Fruit fly (Drosophila melanogaster) whole organism, prepupa: Measurements from ENCODE around the gene CG4686.
A peak's percentile ranks its signal among the peaks of the same experiment; 100 is the strongest.

Source experiments
- Blimp-1 ChIP-seq: fragments of 200-800 bp; sonication (Bioruptor generic); optimal IDR thresholded peaks from 3 replicates; lab custom pipeline; 2017; ENCODE audit warnings: missing biosample characterization, missing genetic modification characterization, mild to moderate bottlenecking, moderate library complexity, missing genetic modification reagents
- CG10631 ChIP-seq: fragments of 200-800 bp; sonication (Bioruptor generic); optimal IDR thresholded peaks from 2 replicates; lab custom pipeline; 2016; ENCODE audit warnings: missing biosample characterization, missing genetic modification characterization
- CG11294 ChIP-seq: fragments of 200-800 bp; sonication (Bioruptor generic); IDR thresholded peaks from 2 replicates; pipeline ENCODE4 v1.3.6; 2022; ENCODE audit warnings: missing biosample characterization, missing genetic modification characterization
- CG15336 ChIP-seq: fragments of 200-800 bp; sonication (Bioruptor generic); IDR thresholded peaks from 2 replicates; pipeline ENCODE4 v1.3.6; 2022; ENCODE audit warnings: missing biosample characterization, missing genetic modification characterization
- CG1621 ChIP-seq: fragments of 200-800 bp; sonication (Bioruptor generic); optimal IDR thresholded peaks from 3 replicates; lab custom pipeline; 2018; ENCODE audit warnings: missing biosample characterization, mild to moderate bottlenecking, missing genetic modification characterization
- CG3032 ChIP-seq: fragments of 200-800 bp; optimal IDR thresholded peaks from 2 replicates; lab custom pipeline; 2019; ENCODE audit warnings: missing biosample characterization, mild to moderate bottlenecking, missing genetic modification characterization, moderate library complexity
- CG32006 ChIP-seq: fragments of 200-800 bp; sonication (Bioruptor generic); optimal IDR thresholded peaks from 3 replicates; lab custom pipeline; 2017; ENCODE audit warnings: missing biosample characterization, mild to moderate bottlenecking, missing genetic modification characterization
- CG34406 ChIP-seq: fragments of 200-800 bp; sonication (Bioruptor generic); optimal IDR thresholded peaks from 3 replicates; lab custom pipeline; 2016; ENCODE audit warnings: missing biosample characterization, missing genetic modification characterization
- CG3919 ChIP-seq: fragments of 200-800 bp; sonication (Bioruptor generic); optimal IDR thresholded peaks from 3 replicates; lab custom pipeline; 2016; ENCODE audit warnings: missing biosample characterization, missing genetic modification characterization
- CG4318 ChIP-seq: fragments of 200-800 bp; sonication (Bioruptor generic); optimal IDR thresholded peaks from 3 replicates; lab custom pipeline; 2017; ENCODE audit warnings: missing biosample characterization, mild to moderate bottlenecking, missing genetic modification characterization
- CG6163 ChIP-seq: fragments of 200-800 bp; sonication (Bioruptor generic); IDR thresholded peaks from 3 replicates; pipeline ENCODE4 v1.3.6; 2022; ENCODE audit warnings: missing biosample characterization, missing genetic modification characterization
- CG6792 ChIP-seq: fragments of 200-800 bp; sonication (Bioruptor generic); optimal IDR thresholded peaks from 3 replicates; lab custom pipeline; 2016; ENCODE audit warnings: missing biosample characterization, missing genetic modification characterization
- CG6808 ChIP-seq: fragments of 200-800 bp; sonication (Bioruptor generic); optimal IDR thresholded peaks from 3 replicates; lab custom pipeline; 2017; ENCODE audit warnings: missing biosample characterization, missing genetic modification characterization, mild to moderate bottlenecking, moderate library complexity, missing genetic modification reagents
- CG6854 ChIP-seq: fragments of 200-800 bp; sonication (Bioruptor generic); optimal IDR thresholded peaks from 2 replicates; lab custom pipeline; 2017; ENCODE audit warnings: missing biosample characterization, mild to moderate bottlenecking, missing genetic modification characterization
- CG7368 ChIP-seq: fragments of 200-800 bp; sonication (Bioruptor generic); optimal IDR thresholded peaks from 3 replicates; lab custom pipeline; 2016; ENCODE audit warnings: missing biosample characterization, missing genetic modification characterization
- CG8119 ChIP-seq: fragments of 200-800 bp; sonication (Bioruptor generic); IDR thresholded peaks from 3 replicates; pipeline ENCODE4 v1.3.6; 2022; ENCODE audit warnings: missing biosample characterization, missing genetic modification characterization
- CG8319 ChIP-seq: fragments of 200-800 bp; sonication (Bioruptor generic); optimal IDR thresholded peaks from 3 replicates; lab custom pipeline; 2016; ENCODE audit warnings: missing biosample characterization, missing genetic modification characterization
- CG8632 ChIP-seq: fragments of 200-800 bp; sonication (Bioruptor generic); optimal IDR thresholded peaks from 3 replicates; lab custom pipeline; 2016; ENCODE audit warnings: missing biosample characterization, missing genetic modification characterization
- CG9139 ChIP-seq: fragments of 200-800 bp; sonication (Bioruptor generic); optimal IDR thresholded peaks from 3 replicates; lab custom pipeline; 2017; ENCODE audit warnings: missing biosample characterization, mild to moderate bottlenecking, missing genetic modification characterization
- Eip75B ChIP-seq: fragments of 200-800 bp; sonication (Bioruptor generic); optimal IDR thresholded peaks from 3 replicates; lab custom pipeline; 2016; ENCODE audit warnings: missing biosample characterization, missing genetic modification characterization
- Eip93F ChIP-seq: fragments of 200-800 bp; sonication (Bioruptor generic); optimal IDR thresholded peaks from 2 replicates; lab custom pipeline; 2016; ENCODE audit warnings: missing biosample characterization, mild to moderate bottlenecking, missing genetic modification characterization
- Ets21C ChIP-seq: fragments of 200-800 bp; sonication (Bioruptor generic); optimal IDR thresholded peaks from 3 replicates; lab custom pipeline; 2016; ENCODE audit warnings: missing biosample characterization, missing genetic modification characterization
- Ets96B ChIP-seq: fragments of 200-800 bp; optimal IDR thresholded peaks from 2 replicates; lab custom pipeline; 2019; ENCODE audit warnings: missing biosample characterization, mild to moderate bottlenecking, missing genetic modification characterization, moderate library complexity
- Gug ChIP-seq: fragments of 200-800 bp; sonication (Bioruptor generic); IDR thresholded peaks from 2 replicates; pipeline ENCODE4 v1.3.6; 2022; ENCODE audit warnings: missing biosample characterization, missing genetic modification characterization
- Hr38 ChIP-seq: sonication (Bioruptor generic); optimal IDR thresholded peaks from 2 replicates; lab custom pipeline; 2016; ENCODE audit warnings: missing biosample characterization, missing genetic modification characterization
- Hr39 ChIP-seq: fragments of 200-800 bp; sonication (Bioruptor generic); optimal IDR thresholded peaks from 2 replicates; lab custom pipeline; 2016; ENCODE audit warnings: missing biosample characterization, missing genetic modification characterization
- Hr4 ChIP-seq: fragments of 200-800 bp; sonication (Bioruptor generic); optimal IDR thresholded peaks from 3 replicates; lab custom pipeline; 2016; ENCODE audit warnings: missing biosample characterization, missing genetic modification characterization
- Lpt ChIP-seq: fragments of 200-800 bp; sonication (Bioruptor generic); optimal IDR thresholded peaks from 3 replicates; lab custom pipeline; 2016; ENCODE audit warnings: missing biosample characterization, missing genetic modification characterization
- Met ChIP-seq: fragments of 200-800 bp; sonication (Bioruptor generic); optimal IDR thresholded peaks from 3 replicates; lab custom pipeline; 2016; ENCODE audit warnings: missing biosample characterization, missing genetic modification characterization
- Smox ChIP-seq: fragments of 200-800 bp; sonication (Bioruptor generic); optimal IDR thresholded peaks from 3 replicates; lab custom pipeline; 2016; ENCODE audit warnings: missing biosample characterization, missing genetic modification characterization
- Sox102F ChIP-seq: fragments of 200-800 bp; sonication (Bioruptor generic); optimal IDR thresholded peaks from 2 replicates; lab custom pipeline; 2016; ENCODE audit warnings: missing biosample characterization, mild to moderate bottlenecking, missing genetic modification characterization
- Sox14 ChIP-seq: fragments of 200-800 bp; sonication (Bioruptor generic); optimal IDR thresholded peaks from 3 replicates; lab custom pipeline; 2016; ENCODE audit warnings: missing biosample characterization, missing genetic modification characterization
- Sox15 ChIP-seq: fragments of 200-800 bp; sonication (Bioruptor generic); optimal IDR thresholded peaks from 3 replicates; lab custom pipeline; 2016; ENCODE audit warnings: missing biosample characterization, missing genetic modification characterization
- achi ChIP-seq: fragments of 200-800 bp; sonication (Bioruptor generic); optimal IDR thresholded peaks from 3 replicates; lab custom pipeline; 2016; ENCODE audit warnings: missing biosample characterization, missing genetic modification characterization
- acj6 ChIP-seq: fragments of 200-800 bp; sonication (Bioruptor generic); optimal IDR thresholded peaks from 3 replicates; lab custom pipeline; 2016; ENCODE audit warnings: missing biosample characterization, missing genetic modification characterization
- cyc ChIP-seq: fragments of 200-800 bp; sonication (Bioruptor generic); optimal IDR thresholded peaks from 3 replicates; lab custom pipeline; 2016; ENCODE audit warnings: missing biosample characterization, missing genetic modification characterization
- dac ChIP-seq: fragments of 200-800 bp; sonication (Bioruptor generic); optimal IDR thresholded peaks from 2 replicates; lab custom pipeline; 2017; ENCODE audit warnings: missing biosample characterization, mild to moderate bottlenecking, missing genetic modification characterization
- dsx ChIP-seq: fragments of 200-800 bp; optimal IDR thresholded peaks from 3 replicates; lab custom pipeline; 2019; ENCODE audit warnings: missing biosample characterization, mild to moderate bottlenecking, missing genetic modification characterization, moderate library complexity; ENCODE audit not compliant: poor library complexity, severe bottlenecking
- fd59A ChIP-seq: fragments of 200-800 bp; sonication (Bioruptor generic); optimal IDR thresholded peaks from 2 replicates; lab custom pipeline; 2017; ENCODE audit warnings: missing biosample characterization, mild to moderate bottlenecking, missing genetic modification characterization, missing genetic modification reagents
- fd85E ChIP-seq: fragments of 200-800 bp; sonication (Bioruptor generic); optimal IDR thresholded peaks from 3 replicates; lab custom pipeline; 2016; ENCODE audit warnings: missing biosample characterization, missing genetic modification characterization
- lz ChIP-seq: fragments of 200-800 bp; sonication (Bioruptor generic); optimal IDR thresholded peaks from 3 replicates; lab custom pipeline; 2016; ENCODE audit warnings: missing biosample characterization, missing genetic modification characterization
- net ChIP-seq: fragments of 200-800 bp; sonication (Bioruptor generic); optimal IDR thresholded peaks from 3 replicates; lab custom pipeline; 2016; ENCODE audit warnings: missing biosample characterization, missing genetic modification characterization
- salr ChIP-seq, 2 experiments: fragments of 200-800 bp; sonication (Bioruptor generic); optimal IDR thresholded peaks; 3 replicates each; lab custom pipeline; 2016 to 2018; ENCODE audit warnings: missing biosample characterization in 2 of 2, missing genetic modification characterization in 2 of 2, mild to moderate bottlenecking in 1 of 2
- spab ChIP-seq: fragments of 200-800 bp; sonication (Bioruptor generic); optimal IDR thresholded peaks from 2 replicates; lab custom pipeline; 2017; ENCODE audit warnings: missing biosample characterization, mild to moderate bottlenecking, missing genetic modification characterization, missing genetic modification reagents
- ss ChIP-seq, 2 experiments: fragments of 200-800 bp; sonication (Bioruptor generic); optimal IDR thresholded peaks; 2 replicates in 1 of 2; 3 replicates in 1 of 2; lab custom pipeline; 2017 to 2018; ENCODE audit warnings: mild to moderate bottlenecking in 2 of 2, missing biosample characterization in 2 of 2, missing genetic modification characterization in 2 of 2, moderate library complexity in 1 of 2
- topi ChIP-seq: fragments of 200-800 bp; sonication (Bioruptor generic); optimal IDR thresholded peaks from 3 replicates; lab custom pipeline; 2016; ENCODE audit warnings: missing biosample characterization, missing genetic modification characterization
- vri ChIP-seq: fragments of 200-800 bp; sonication (Bioruptor generic); optimal IDR thresholded peaks from 3 replicates; lab custom pipeline; 2016; ENCODE audit warnings: missing biosample characterization, mild to moderate bottlenecking, missing genetic modification characterization

Gene CG4686

dm6 chr3R:19905932-19906439 lies 41.7 kb downstream of the CG4686 start (continued):
- peak; percentile 87 for TF ChIP-seq Eip75B (GFP tag; lab: Kevin White, UChicago)
- peak; percentile 86 for TF ChIP-seq net (GFP tag; lab: Kevin White, UChicago)
- TF ChIP-seq Eip93F (GFP tag; lab: Kevin White, UChicago), result peak; percentile 66
- TF ChIP-seq acj6 (GFP tag; lab: Kevin White, UChicago), result peak; percentile 89
- peak; percentile 82 for TF ChIP-seq CG1621
- peak; percentile 80 for TF ChIP-seq Ets96B (tag; lab: Kevin White, UChicago)
- peak; percentile 59 for TF ChIP-seq Blimp-1
- TF ChIP-seq lz (GFP tag; lab: Kevin White, UChicago), result peak; percentile 91
- TF ChIP-seq CG8119 (GFP tag; lab: Robert Waterston, UW), result peak; percentile 86
- TF ChIP-seq Ets21C, result peak; percentile 89
- TF ChIP-seq Lpt, result peak; percentile 65
- peak; percentile 80 for TF ChIP-seq CG6808 (GFP tag; lab: Kevin White, UChicago)
- no peak for TF ChIP-seq Hr38
- peak; percentile 86 for TF ChIP-seq CG32006 (GFP tag; lab: Kevin White, UChicago)
- peak; percentile 86 for TF ChIP-seq CG34406 (GFP tag; lab: Kevin White, UChicago)
- peak; percentile 64 for TF ChIP-seq dsx (GFP tag; lab: Kevin White, UChicago)
- TF ChIP-seq ss (GFP tag; optimal IDR thresholded peaks at IDR 0.05; lab: Kevin White, UChicago), result peak; percentile 61 to 76
- peak; percentile 91 for TF ChIP-seq CG15336 (GFP tag; lab: Robert Waterston, UW)
- TF ChIP-seq CG8319 (GFP tag; lab: Kevin White, UChicago), result peak; percentile 86
- peak; percentile 84 for TF ChIP-seq CG11294
- TF ChIP-seq vri (GFP tag; lab: Kevin White, UChicago), result peak; percentile 93
- peak; percentile 84 for TF ChIP-seq topi (GFP tag; lab: Kevin White, UChicago)
- peak; percentile 50 for TF ChIP-seq CG9139 (GFP tag; lab: Kevin White, UChicago)
- peak; percentile 91 for TF ChIP-seq cyc (GFP tag; lab: Kevin White, UChicago)
- peak; percentile 91 for TF ChIP-seq Smox (GFP tag; lab: Kevin White, UChicago)

- TF ChIP-seq Sox102F (GFP tag; lab: Kevin White, UChicago) (peak; percentile 87), spab (GFP tag; lab: Kevin White, UChicago) (peak; percentile 54), CG7368 (GFP tag; lab: Kevin White, UChicago) (peak; percentile 80), Ets21C (peak; percentile 84), CG6163 (peak; percentile 90), CG8632 (GFP tag; lab: Kevin White, UChicago) (peak; percentile 81), CG8319 (GFP tag; lab: Kevin White, UChicago) (peak; percentile 74), CG34406 (GFP tag; lab: Kevin White, UChicago) (peak; percentile 85), CG3032 (tag; lab: Kevin White, UChicago) (peak; percentile 52), CG4318 (peak; percentile 63), Hr4 (peak; percentile 86), Sox14 (GFP tag; lab: Kevin White, UChicago) (peak; percentile 92), Smox (GFP tag; lab: Kevin White, UChicago) (peak; percentile 86), fd85E (GFP tag; lab: Kevin White, UChicago) (peak; percentile 65), Gug (peak; percentile 70), achi (peak; percentile 84), lz (GFP tag; lab: Kevin White, UChicago) (peak; percentile 88), dsx (GFP tag; lab: Kevin White, UChicago) (peak; percentile 51), Met (peak; percentile 71), Hr39 (GFP tag; lab: Kevin White, UChicago) (peak; percentile 88), CG1621 (peak; percentile 82), CG6854 (peak; percentile 30), Lpt (peak; percentile 73), dac (GFP tag; lab: Kevin White, UChicago) (peak; percentile 67), Sox15 (GFP tag; lab: Kevin White, UChicago) (peak; percentile 88), fd59A (GFP tag; lab: Kevin White, UChicago) (peak; percentile 59), CG3919 (GFP tag; lab: Kevin White, UChicago) (peak; percentile 88), CG10631 (peak; percentile 82), salr (GFP tag; optimal IDR thresholded peaks at IDR 0.05; lab: Kevin White, UChicago) (peak; percentile 68), CG11294 (peak; percentile 51; the same call in 1 of the 2 replicates), vri (GFP tag; lab: Kevin White, UChicago) (peak; percentile 82), CG32006 (GFP tag; lab: Kevin White, UChicago) (peak; percentile 84), CG6792 (GFP tag; lab: Kevin White, UChicago) (peak; percentile 89), CG9139 (GFP tag; lab: Kevin White, UChicago) (no peak)
Measured at dm6 chr3R:19908863-19909343, 44.6 kb downstream of the CG4686 start.
